Fruit fly (Drosophila melanogaster) whole organism, prepupa: Measurements from ENCODE around the gene Ran.

Experiments
- Blimp-1 ChIP-seq: fragments of 200-800 bp; sonication (Bioruptor generic); optimal IDR thresholded peaks from 3 replicates; lab custom pipeline; 2017; ENCODE audit warnings: missing biosample characterization, missing genetic modification characterization, mild to moderate bottlenecking, moderate library complexity, missing genetic modification reagents
- CG10669 ChIP-seq: fragments of 200-800 bp; sonication (Bioruptor generic); optimal IDR thresholded peaks from 3 replicates; lab custom pipeline; 2018; ENCODE audit warnings: missing biosample characterization, mild to moderate bottlenecking, missing genetic modification characterization, moderate library complexity
- CG11762 ChIP-seq: fragments of 200-800 bp; sonication (Bioruptor generic); optimal IDR thresholded peaks from 3 replicates; lab custom pipeline; 2016; ENCODE audit warnings: missing biosample characterization, missing genetic modification characterization; ENCODE audit not compliant: insufficient read depth
- CG15336 ChIP-seq: fragments of 200-800 bp; sonication (Bioruptor generic); IDR thresholded peaks from 2 replicates; pipeline ENCODE4 v1.3.6; 2022; ENCODE audit warnings: missing biosample characterization, missing genetic modification characterization
- CG16779 ChIP-seq: fragments of 200-800 bp; sonication (Bioruptor generic); optimal IDR thresholded peaks from 3 replicates; lab custom pipeline; 2017; ENCODE audit warnings: missing biosample characterization, mild to moderate bottlenecking, missing genetic modification characterization
- CG3032 ChIP-seq: fragments of 200-800 bp; optimal IDR thresholded peaks from 2 replicates; lab custom pipeline; 2019; ENCODE audit warnings: missing biosample characterization, mild to moderate bottlenecking, missing genetic modification characterization, moderate library complexity
- CG31627 ChIP-seq: fragments of 200-800 bp; sonication (Bioruptor generic); optimal IDR thresholded peaks from 3 replicates; lab custom pipeline; 2016; ENCODE audit warnings: missing biosample characterization, missing genetic modification characterization
- CG34406 ChIP-seq: fragments of 200-800 bp; sonication (Bioruptor generic); optimal IDR thresholded peaks from 3 replicates; lab custom pipeline; 2016; ENCODE audit warnings: missing biosample characterization, missing genetic modification characterization
- CG3919 ChIP-seq: fragments of 200-800 bp; sonication (Bioruptor generic); optimal IDR thresholded peaks from 3 replicates; lab custom pipeline; 2016; ENCODE audit warnings: missing biosample characterization, missing genetic modification characterization
- CG6163 ChIP-seq: fragments of 200-800 bp; sonication (Bioruptor generic); IDR thresholded peaks from 3 replicates; pipeline ENCODE4 v1.3.6; 2022; ENCODE audit warnings: missing biosample characterization, missing genetic modification characterization
- CG6276 ChIP-seq: fragments of 200-800 bp; sonication (Bioruptor generic); optimal IDR thresholded peaks from 2 replicates; lab custom pipeline; 2017; ENCODE audit warnings: missing biosample characterization, mild to moderate bottlenecking, missing genetic modification characterization
- CG6792 ChIP-seq: fragments of 200-800 bp; sonication (Bioruptor generic); optimal IDR thresholded peaks from 3 replicates; lab custom pipeline; 2016; ENCODE audit warnings: missing biosample characterization, missing genetic modification characterization
- CG7368 ChIP-seq: fragments of 200-800 bp; sonication (Bioruptor generic); optimal IDR thresholded peaks from 3 replicates; lab custom pipeline; 2016; ENCODE audit warnings: missing biosample characterization, missing genetic modification characterization
- CG8119 ChIP-seq: fragments of 200-800 bp; sonication (Bioruptor generic); IDR thresholded peaks from 3 replicates; pipeline ENCODE4 v1.3.6; 2022; ENCODE audit warnings: missing biosample characterization, missing genetic modification characterization
- CG8319 ChIP-seq: fragments of 200-800 bp; sonication (Bioruptor generic); optimal IDR thresholded peaks from 3 replicates; lab custom pipeline; 2016; ENCODE audit warnings: missing biosample characterization, missing genetic modification characterization
- CG9139 ChIP-seq: fragments of 200-800 bp; sonication (Bioruptor generic); optimal IDR thresholded peaks from 3 replicates; lab custom pipeline; 2017; ENCODE audit warnings: missing biosample characterization, mild to moderate bottlenecking, missing genetic modification characterization
- Eip75B ChIP-seq: fragments of 200-800 bp; sonication (Bioruptor generic); optimal IDR thresholded peaks from 3 replicates; lab custom pipeline; 2016; ENCODE audit warnings: missing biosample characterization, missing genetic modification characterization
- Eip78C ChIP-seq: fragments of 200-800 bp; sonication (Bioruptor generic); peaks from one replicate; lab custom pipeline; 2016; ENCODE audit warnings: missing biosample characterization, missing genetic modification characterization
- Ets96B ChIP-seq: fragments of 200-800 bp; optimal IDR thresholded peaks from 2 replicates; lab custom pipeline; 2019; ENCODE audit warnings: missing biosample characterization, mild to moderate bottlenecking, missing genetic modification characterization, moderate library complexity
- Gug ChIP-seq: fragments of 200-800 bp; sonication (Bioruptor generic); IDR thresholded peaks from 2 replicates; pipeline ENCODE4 v1.3.6; 2022; ENCODE audit warnings: missing biosample characterization, missing genetic modification characterization
- Hr38 ChIP-seq: sonication (Bioruptor generic); optimal IDR thresholded peaks from 2 replicates; lab custom pipeline; 2016; ENCODE audit warnings: missing biosample characterization, missing genetic modification characterization
- Hr4 ChIP-seq: fragments of 200-800 bp; sonication (Bioruptor generic); optimal IDR thresholded peaks from 3 replicates; lab custom pipeline; 2016; ENCODE audit warnings: missing biosample characterization, missing genetic modification characterization
- OdsH ChIP-seq: fragments of 200-800 bp; sonication (Bioruptor generic); optimal IDR thresholded peaks from 3 replicates; lab custom pipeline; 2016; ENCODE audit warnings: missing biosample characterization, missing genetic modification characterization
- Smox ChIP-seq: fragments of 200-800 bp; sonication (Bioruptor generic); optimal IDR thresholded peaks from 3 replicates; lab custom pipeline; 2016; ENCODE audit warnings: missing biosample characterization, missing genetic modification characterization
- Sox102F ChIP-seq: fragments of 200-800 bp; sonication (Bioruptor generic); optimal IDR thresholded peaks from 2 replicates; lab custom pipeline; 2016; ENCODE audit warnings: missing biosample characterization, mild to moderate bottlenecking, missing genetic modification characterization
- achi ChIP-seq: fragments of 200-800 bp; sonication (Bioruptor generic); optimal IDR thresholded peaks from 3 replicates; lab custom pipeline; 2016; ENCODE audit warnings: missing biosample characterization, missing genetic modification characterization
- acj6 ChIP-seq: fragments of 200-800 bp; sonication (Bioruptor generic); optimal IDR thresholded peaks from 3 replicates; lab custom pipeline; 2016; ENCODE audit warnings: missing biosample characterization, missing genetic modification characterization
- dac ChIP-seq: fragments of 200-800 bp; sonication (Bioruptor generic); optimal IDR thresholded peaks from 2 replicates; lab custom pipeline; 2017; ENCODE audit warnings: missing biosample characterization, mild to moderate bottlenecking, missing genetic modification characterization
- dsx ChIP-seq: fragments of 200-800 bp; optimal IDR thresholded peaks from 3 replicates; lab custom pipeline; 2019; ENCODE audit warnings: missing biosample characterization, mild to moderate bottlenecking, missing genetic modification characterization, moderate library complexity; ENCODE audit not compliant: poor library complexity, severe bottlenecking
- eg ChIP-seq: fragments of 200-800 bp; sonication (Bioruptor generic); IDR thresholded peaks from 3 replicates; pipeline ENCODE4 v1.3.6; 2022; ENCODE audit warnings: missing biosample characterization, missing genetic modification characterization
- esn ChIP-seq: fragments of 200-800 bp; sonication (Bioruptor generic); optimal IDR thresholded peaks from 2 replicates; lab custom pipeline; 2016; ENCODE audit warnings: missing biosample characterization, mild to moderate bottlenecking, missing genetic modification characterization, moderate library complexity
- fkh ChIP-seq: fragments of 200-800 bp; sonication (Bioruptor generic); optimal IDR thresholded peaks from 3 replicates; lab custom pipeline; 2017; ENCODE audit warnings: missing biosample characterization, mild to moderate bottlenecking, missing genetic modification characterization, moderate library complexity
- lz ChIP-seq: fragments of 200-800 bp; sonication (Bioruptor generic); optimal IDR thresholded peaks from 3 replicates; lab custom pipeline; 2016; ENCODE audit warnings: missing biosample characterization, missing genetic modification characterization
- net ChIP-seq: fragments of 200-800 bp; sonication (Bioruptor generic); optimal IDR thresholded peaks from 3 replicates; lab custom pipeline; 2016; ENCODE audit warnings: missing biosample characterization, missing genetic modification characterization
- pdm3 ChIP-seq: fragments of 200-800 bp; sonication (Bioruptor generic); optimal IDR thresholded peaks from 3 replicates; lab custom pipeline; 2016; ENCODE audit warnings: missing biosample characterization, missing genetic modification characterization
- salr ChIP-seq, 2 experiments: fragments of 200-800 bp; sonication (Bioruptor generic); optimal IDR thresholded peaks; 3 replicates each; lab custom pipeline; 2016 to 2018; ENCODE audit warnings: missing biosample characterization in 2 of 2, missing genetic modification characterization in 2 of 2, mild to moderate bottlenecking in 1 of 2
- spab ChIP-seq: fragments of 200-800 bp; sonication (Bioruptor generic); optimal IDR thresholded peaks from 2 replicates; lab custom pipeline; 2017; ENCODE audit warnings: missing biosample characterization, mild to moderate bottlenecking, missing genetic modification characterization, missing genetic modification reagents
- ss ChIP-seq, 2 experiments: fragments of 200-800 bp; sonication (Bioruptor generic); optimal IDR thresholded peaks; 2 replicates in 1 of 2; 3 replicates in 1 of 2; lab custom pipeline; 2017 to 2018; ENCODE audit warnings: mild to moderate bottlenecking in 2 of 2, missing biosample characterization in 2 of 2, missing genetic modification characterization in 2 of 2, moderate library complexity in 1 of 2
- topi ChIP-seq: fragments of 200-800 bp; sonication (Bioruptor generic); optimal IDR thresholded peaks from 3 replicates; lab custom pipeline; 2016; ENCODE audit warnings: missing biosample characterization, missing genetic modification characterization
- vri ChIP-seq: fragments of 200-800 bp; sonication (Bioruptor generic); optimal IDR thresholded peaks from 3 replicates; lab custom pipeline; 2016; ENCODE audit warnings: missing biosample characterization, mild to moderate bottlenecking, missing genetic modification characterization

Ran gene

DNA sequence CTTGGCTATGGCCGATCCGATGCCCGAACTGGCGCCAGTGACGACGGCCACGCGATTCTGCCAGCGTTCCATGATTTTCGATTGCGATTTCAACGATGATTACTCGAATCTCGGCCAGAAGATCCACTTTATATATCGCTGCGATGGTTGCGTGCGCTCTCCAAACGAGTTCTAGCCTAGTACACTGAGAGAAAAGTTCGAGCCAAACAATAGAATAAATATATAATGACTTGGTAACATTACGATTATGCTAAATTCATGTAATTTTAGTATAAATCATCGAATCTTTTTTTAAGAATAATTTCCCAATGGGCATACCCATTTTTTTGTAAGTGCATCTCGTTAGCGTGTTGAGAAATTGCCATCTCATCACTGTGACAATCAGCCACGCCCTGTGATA is 20.4 kb upstream of the Ran start, which contains the start of gene Antdh:
Gene Antdh (minus strand): TSS at position 101 of the 400 bp plus-strand sequence.
- TF ChIP-seq CG31627 (GFP tag; lab: Kevin White, UChicago) (no peak), dac (no peak), CG3919 (GFP tag; lab: Kevin White, UChicago) (peak; percentile 12), eg (GFP tag; lab: Robert Waterston, UW) (0 out of 3 replicates have a peak, but pooled peaks have one; percentile 37), Eip78C (peak; percentile 46)

DNA sequence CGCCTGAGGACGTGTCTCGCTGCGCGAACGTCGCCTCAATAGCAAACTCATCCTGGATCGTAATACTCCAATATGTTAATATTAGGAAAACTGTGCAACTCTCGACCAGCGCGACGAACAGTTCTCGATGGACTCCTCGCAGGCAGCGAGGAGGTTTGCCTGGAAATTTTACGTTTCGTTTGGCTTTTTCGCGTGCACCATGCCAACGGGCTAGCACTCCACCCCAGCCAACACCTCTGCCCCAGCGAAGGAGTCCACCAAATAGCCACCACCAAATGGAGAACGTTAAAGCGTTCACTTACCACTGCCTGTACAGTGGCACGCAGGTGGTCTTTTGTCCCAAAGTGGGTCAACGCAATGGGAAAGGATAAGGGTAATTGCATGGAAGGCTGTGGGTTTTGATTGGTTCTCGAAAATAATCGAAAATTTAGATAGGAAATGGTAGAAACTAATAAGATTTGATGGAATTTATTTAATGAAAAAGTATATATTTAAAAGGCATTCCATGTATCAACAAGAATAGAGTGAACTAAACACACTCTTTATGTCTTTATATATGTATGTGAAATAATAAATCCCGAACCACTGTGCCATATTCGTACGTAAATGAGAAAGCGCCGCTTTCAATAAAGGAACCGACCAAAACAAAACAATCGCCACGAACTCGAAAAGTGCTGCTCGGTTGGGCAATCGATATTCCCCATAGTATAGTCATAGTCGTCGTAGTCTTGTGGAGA is 11.4 kb upstream of the Ran start, which contains the start of gene CG32668:
Gene CG32668 (minus strand): TSS at position 51 of the 737 bp plus-strand sequence.
- no peak for TF ChIP-seq vri (GFP tag; lab: Kevin White, UChicago)
- no peak for TF ChIP-seq CG7368 (GFP tag; lab: Kevin White, UChicago)
- TF ChIP-seq Sox102F (GFP tag; lab: Kevin White, UChicago), result no peak
- TF ChIP-seq dsx (GFP tag; lab: Kevin White, UChicago), result no peak
- peak; percentile 57 for TF ChIP-seq Eip78C

DNA sequence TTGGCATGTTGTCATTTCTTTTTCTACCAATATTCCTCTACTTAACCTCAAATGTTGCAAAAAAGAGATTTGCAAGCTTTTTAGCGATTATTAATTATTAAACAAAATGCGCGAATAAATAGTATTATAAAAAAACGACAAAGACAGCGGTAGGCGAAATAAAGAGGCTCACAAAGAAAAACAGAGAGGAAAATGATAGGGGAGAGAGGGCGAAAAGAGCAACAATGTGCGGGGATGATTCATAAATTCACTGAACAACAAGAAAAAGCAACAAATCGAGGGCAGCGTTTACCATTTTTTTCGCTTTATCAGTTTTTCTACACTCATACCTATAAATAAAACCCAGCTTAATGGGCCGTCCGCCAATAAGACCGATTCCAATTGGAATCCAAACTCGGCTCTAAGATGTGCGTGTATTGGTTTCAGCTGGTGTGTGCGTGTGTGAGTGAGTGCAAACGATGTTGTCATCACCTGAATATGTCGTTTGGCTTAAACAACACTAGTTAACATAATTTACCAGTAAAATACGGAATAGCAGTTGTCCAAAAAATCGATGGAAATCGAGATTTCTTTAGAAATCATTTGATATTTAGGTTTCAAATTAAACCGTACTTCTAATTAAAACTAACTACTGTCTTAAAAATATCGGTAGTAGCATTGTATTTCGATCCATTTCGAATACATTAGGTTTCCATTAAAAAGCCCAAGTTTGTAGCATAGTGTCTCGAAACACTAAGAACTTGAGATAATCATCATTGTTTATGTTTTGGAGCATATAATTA is 7.5 kb upstream of the Ran start:
- TF ChIP-seq Ets96B (tag; lab: Kevin White, UChicago) (no peak), CG15336 (GFP tag; lab: Robert Waterston, UW) (0 out of 2 replicates have a peak, but pooled peaks have one; percentile 31), salr (GFP tag; optimal IDR thresholded peaks at IDR 0.05; lab: Kevin White, UChicago) (no peak), Gug (GFP tag; lab: Robert Waterston, UW) (0 out of 2 replicates have a peak, but pooled peaks have one; percentile 12), acj6 (GFP tag; lab: Kevin White, UChicago) (peak; percentile 32), CG9139 (GFP tag; lab: Kevin White, UChicago) (peak; percentile 1), Smox (no peak), topi (GFP tag; lab: Kevin White, UChicago) (no peak), Eip78C (peak; percentile 78), CG6163 (GFP tag; lab: Robert Waterston, UW) (peak; percentile 5; the same call in 1 of the 3 replicates), esn (GFP tag; lab: Kevin White, UChicago) (peak; percentile 17), fkh (GFP tag; lab: Kevin White, UChicago) (no peak), CG8119 (GFP tag; lab: Robert Waterston, UW) (peak; percentile 41; the same call in 2 of the 3 replicates), CG6792 (GFP tag; lab: Kevin White, UChicago) (peak; percentile 16), dsx (GFP tag; lab: Kevin White, UChicago) (peak; percentile 74), CG11762 (GFP tag; lab: Kevin White, UChicago) (no peak), CG16779 (tag; lab: Kevin White, UChicago) (no peak), CG8319 (GFP tag; lab: Kevin White, UChicago) (no peak), pdm3 (peak; percentile 27), spab (GFP tag; lab: Kevin White, UChicago) (no peak), achi (GFP tag; lab: Kevin White, UChicago) (peak; percentile 2), CG3919 (GFP tag; lab: Kevin White, UChicago) (peak; percentile 11), CG10669 (GFP tag; lab: Kevin White, UChicago) (no peak)

DNA sequence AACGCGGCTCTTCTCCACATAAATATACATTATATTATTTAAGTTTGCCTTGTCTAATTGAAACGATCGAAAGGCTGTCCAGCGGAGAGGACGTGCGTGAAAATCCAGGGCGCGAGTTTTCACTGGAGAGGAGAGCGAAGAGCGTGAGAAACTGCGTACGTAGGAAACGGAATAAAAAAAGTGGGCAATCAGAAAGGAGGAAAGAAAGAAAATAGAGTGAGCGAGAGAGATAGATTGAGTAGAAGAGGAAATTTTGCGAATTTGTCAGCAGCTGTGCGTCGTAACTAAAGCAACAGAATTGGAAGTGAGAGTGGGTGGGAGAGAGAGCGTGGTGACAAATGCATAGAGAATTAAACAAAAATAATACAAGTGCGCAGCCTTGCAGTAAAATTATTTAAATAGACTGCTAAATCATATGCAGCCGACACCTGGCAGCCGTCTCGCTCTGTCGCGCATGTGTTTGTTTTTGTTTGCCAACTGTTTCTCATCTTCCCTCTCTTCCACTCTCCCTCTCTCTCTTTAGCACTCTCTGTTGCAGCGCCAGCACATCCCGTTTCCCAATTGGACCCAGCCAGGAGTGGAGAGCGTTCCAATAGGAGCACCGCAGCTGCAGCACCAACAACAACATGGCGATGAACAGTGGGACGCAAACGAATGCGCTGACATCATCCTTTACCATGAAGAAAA is 6.1 kb upstream of the Ran start:
- no peak for TF ChIP-seq CG3919 (GFP tag; lab: Kevin White, UChicago)
- no peak for TF ChIP-seq spab (GFP tag; lab: Kevin White, UChicago)
- no peak for TF ChIP-seq CG6276
- no peak for TF ChIP-seq salr (GFP tag; optimal IDR thresholded peaks at IDR 0.05; lab: Kevin White, UChicago)
- TF ChIP-seq CG3032 (tag; lab: Kevin White, UChicago), result no peak
- TF ChIP-seq Smox, result no peak
- no peak for TF ChIP-seq Blimp-1
- peak; percentile 38 for TF ChIP-seq dsx (GFP tag; lab: Kevin White, UChicago)
- TF ChIP-seq lz (GFP tag; lab: Kevin White, UChicago), result no peak
- peak; percentile 40 for TF ChIP-seq ss (GFP tag; optimal IDR thresholded peaks at IDR 0.05; lab: Kevin White, UChicago)
- no peak for TF ChIP-seq Hr4
- TF ChIP-seq OdsH (GFP tag; lab: Kevin White, UChicago), result no peak
- no peak for TF ChIP-seq Hr38 (GFP tag; lab: Kevin White, UChicago)
- TF ChIP-seq Ets96B (tag; lab: Kevin White, UChicago), result no peak
- peak; percentile 22 for TF ChIP-seq net (GFP tag; lab: Kevin White, UChicago)
- no peak for TF ChIP-seq vri (GFP tag; lab: Kevin White, UChicago)
- TF ChIP-seq Eip75B (GFP tag; lab: Kevin White, UChicago), result no peak
- peak; percentile 24 for TF ChIP-seq CG34406
